Fruit fly (Drosophila melanogaster): ENCODE data around the gene Cog3.

DNA sequence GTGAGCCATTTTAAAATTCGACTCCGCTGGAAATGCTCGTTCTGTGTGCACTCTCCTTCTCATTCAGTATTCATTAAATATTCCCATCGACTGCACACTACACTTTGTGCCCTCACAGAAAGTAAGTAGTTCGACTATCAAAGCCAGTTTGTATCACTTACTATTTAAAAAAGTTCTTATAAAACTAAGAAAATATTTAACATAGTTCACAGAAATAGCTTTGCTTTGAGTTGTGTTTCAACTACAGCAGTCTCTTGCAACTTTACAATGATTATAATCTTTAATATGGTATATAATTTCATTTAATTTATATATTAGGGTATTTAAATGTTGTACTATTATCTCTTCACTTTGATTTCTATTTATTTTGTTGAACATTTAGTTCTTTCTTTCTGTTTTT, 17.4 kb downstream of the Cog3 start:
- TF ChIP-seq Pif1B (GFP tag; optimal IDR thresholded peaks at IDR 0.05), result no peak
- TF ChIP-seq Pif1A (GFP tag; optimal IDR thresholded peaks at IDR 0.05), result no peak
- TF ChIP-seq EcR (GFP tag; optimal IDR thresholded peaks at IDR 0.05), result no peak
- no peak for TF ChIP-seq CG34367 (tag; optimal IDR thresholded peaks at IDR 0.05)
- TF ChIP-seq rn (GFP tag; IDR thresholded peaks at IDR 0.05), result no peak
- TF ChIP-seq CG8301 (tag; optimal IDR thresholded peaks at IDR 0.05), result no peak
- TF ChIP-seq fd96Ca (GFP tag; IDR thresholded peaks at IDR 0.05), result no peak
- no peak for TF ChIP-seq CG13204 (GFP tag; optimal IDR thresholded peaks at IDR 0.05)
